Fruit fly (Drosophila melanogaster): ENCODE measurements around the gene CG32462.

- TF ChIP-seq Sox102F (GFP tag; optimal IDR thresholded peaks at IDR 0.05) (no peak), CG16779 (tag; optimal IDR thresholded peaks at IDR 0.05) (no peak), Eip93F (GFP tag; optimal IDR thresholded peaks at IDR 0.05) (no peak), fd85E (GFP tag; optimal IDR thresholded peaks at IDR 0.05) (no peak), achi (GFP tag; optimal IDR thresholded peaks at IDR 0.05) (no peak), Hr39 (GFP tag; optimal IDR thresholded peaks at IDR 0.05) (no peak), CG3919 (GFP tag; optimal IDR thresholded peaks at IDR 0.05) (no peak), CG11294 (GFP tag; IDR thresholded peaks at IDR 0.05) (no peak), ss (GFP tag; optimal IDR thresholded peaks at IDR 0.05) (peak in 1 of 2 experiments; percentile 15), CG9139 (GFP tag; optimal IDR thresholded peaks at IDR 0.05) (no peak)
Observed at dm6 chr3L:22871845-22872361, 18.6 kb upstream of the CG32462 start, which contains the start of the genes CG11109 and Arf1.
